Fruit fly (Drosophila melanogaster) whole organism, adult: ENCODE results near the gene CtIP.

Experiments used
- CG11617 ChIP-seq: fragments of 200-800 bp; sonication (Bioruptor generic); optimal IDR thresholded peaks from 2 replicates; lab custom pipeline; 2017; ENCODE audit warnings: mild to moderate bottlenecking, missing biosample characterization, missing genetic modification reagents, missing genetic modification characterization
- CG12768 ChIP-seq: fragments of 200-800 bp; sonication (Bioruptor generic); optimal IDR thresholded peaks from 2 replicates; lab custom pipeline; 2017; ENCODE audit warnings: missing biosample characterization, missing genetic modification characterization, mild to moderate bottlenecking, moderate library complexity, missing genetic modification reagents
- CG14711 ChIP-seq: fragments of 200-800 bp; sonication (Bioruptor generic); optimal IDR thresholded peaks from 2 replicates; lab custom pipeline; 2018; ENCODE audit warnings: missing biosample characterization, mild to moderate bottlenecking, missing genetic modification characterization, moderate library complexity
- CG1620 ChIP-seq: fragments of 200-800 bp; sonication (Bioruptor generic); optimal IDR thresholded peaks from 2 replicates; lab custom pipeline; 2016; ENCODE audit warnings: missing biosample characterization, missing genetic modification characterization
- CG33017 ChIP-seq: fragments of 200-800 bp; sonication (Bioruptor generic); optimal IDR thresholded peaks from 2 replicates; lab custom pipeline; 2018; ENCODE audit warnings: missing biosample characterization, mild to moderate bottlenecking, missing genetic modification characterization, moderate library complexity
- CG5204 ChIP-seq: fragments of 200-800 bp; sonication (Bioruptor generic); optimal IDR thresholded peaks from 2 replicates; lab custom pipeline; 2016; ENCODE audit warnings: missing biosample characterization, missing genetic modification characterization
- CG7045 ChIP-seq: fragments of 200-800 bp; sonication (Bioruptor generic); optimal IDR thresholded peaks from 2 replicates; lab custom pipeline; 2017; ENCODE audit warnings: missing biosample characterization, mild to moderate bottlenecking, missing genetic modification characterization
- CG7101 ChIP-seq: fragments of 200-800 bp; sonication (Bioruptor generic); optimal IDR thresholded peaks from 2 replicates; lab custom pipeline; 2018; ENCODE audit warnings: missing biosample characterization, mild to moderate bottlenecking, missing genetic modification characterization, moderate library complexity
- Clk ChIP-seq: fragments of 200-800 bp; sonication (Bioruptor generic); optimal IDR thresholded peaks from 2 replicates; lab custom pipeline; 2017; ENCODE audit warnings: missing biosample characterization, missing genetic modification characterization
- Crg-1 ChIP-seq: fragments of 200-800 bp; sonication (Bioruptor generic); optimal IDR thresholded peaks from 2 replicates; lab custom pipeline; 2016; ENCODE audit warnings: missing biosample characterization, missing genetic modification characterization
- Hr96 ChIP-seq: fragments of 200-800 bp; sonication (Bioruptor generic); optimal IDR thresholded peaks from 2 replicates; lab custom pipeline; 2016; ENCODE audit warnings: missing biosample characterization, missing genetic modification characterization
- Mnt ChIP-seq: fragments of 200-800 bp; sonication (Bioruptor generic); optimal IDR thresholded peaks from 2 replicates; lab custom pipeline; 2016; ENCODE audit warnings: missing biosample characterization, mild to moderate bottlenecking, missing genetic modification characterization
- bab1 ChIP-seq: fragments of 200-800 bp; sonication (Bioruptor generic); optimal IDR thresholded peaks from 3 replicates; lab custom pipeline; 2019; ENCODE audit warnings: missing biosample characterization, mild to moderate bottlenecking, missing genetic modification characterization, moderate library complexity
- cic ChIP-seq: fragments of 200-800 bp; sonication (Bioruptor generic); optimal IDR thresholded peaks from 2 replicates; lab custom pipeline; 2017; ENCODE audit warnings: missing biosample characterization, mild to moderate bottlenecking, missing genetic modification characterization, moderate library complexity
- cnc ChIP-seq, 2 experiments: fragments of >200 bp; optimal IDR thresholded peaks; 2 replicates each; lab custom pipeline; 2017
- kay ChIP-seq: fragments of 200-800 bp; sonication (Bioruptor generic); peaks from one replicate; lab custom pipeline; 2016; ENCODE audit warnings: missing biosample characterization, missing genetic modification characterization, borderline replicate concordance
- ovo ChIP-seq: fragments of 200-800 bp; sonication (Bioruptor generic); optimal IDR thresholded peaks from 2 replicates; lab custom pipeline; 2016; ENCODE audit warnings: missing biosample characterization, missing genetic modification characterization
- pad ChIP-seq: fragments of 200-800 bp; sonication (Bioruptor generic); optimal IDR thresholded peaks from 3 replicates; lab custom pipeline; 2017; ENCODE audit warnings: missing biosample characterization, missing genetic modification characterization, mild to moderate bottlenecking, moderate library complexity, missing genetic modification reagents
- tj ChIP-seq: fragments of 200-800 bp; sonication (Bioruptor generic); optimal IDR thresholded peaks from 3 replicates; lab custom pipeline; 2017; ENCODE audit warnings: missing biosample characterization, mild to moderate bottlenecking, missing genetic modification characterization, moderate library complexity
- toe ChIP-seq: fragments of 200-800 bp; sonication (Bioruptor generic); optimal IDR thresholded peaks from 2 replicates; lab custom pipeline; 2016; ENCODE audit warnings: missing biosample characterization, missing genetic modification characterization

Gene CtIP

dm6 chr3L:20441632-20442469 lies 5.8 kb downstream of the CtIP start, which contains the start of gene CG5910:
TSS of gene CG5910 (plus strand) at chr3L:20442419.
- TF ChIP-seq Clk (no peak), CG7045 (GFP tag; lab: Kevin White, UChicago) (peak; percentile 7), pad (GFP tag; lab: Kevin White, UChicago) (no peak), CG14711 (peak; percentile 18), Crg-1 (GFP tag; lab: Kevin White, UChicago) (no peak)

DNA sequence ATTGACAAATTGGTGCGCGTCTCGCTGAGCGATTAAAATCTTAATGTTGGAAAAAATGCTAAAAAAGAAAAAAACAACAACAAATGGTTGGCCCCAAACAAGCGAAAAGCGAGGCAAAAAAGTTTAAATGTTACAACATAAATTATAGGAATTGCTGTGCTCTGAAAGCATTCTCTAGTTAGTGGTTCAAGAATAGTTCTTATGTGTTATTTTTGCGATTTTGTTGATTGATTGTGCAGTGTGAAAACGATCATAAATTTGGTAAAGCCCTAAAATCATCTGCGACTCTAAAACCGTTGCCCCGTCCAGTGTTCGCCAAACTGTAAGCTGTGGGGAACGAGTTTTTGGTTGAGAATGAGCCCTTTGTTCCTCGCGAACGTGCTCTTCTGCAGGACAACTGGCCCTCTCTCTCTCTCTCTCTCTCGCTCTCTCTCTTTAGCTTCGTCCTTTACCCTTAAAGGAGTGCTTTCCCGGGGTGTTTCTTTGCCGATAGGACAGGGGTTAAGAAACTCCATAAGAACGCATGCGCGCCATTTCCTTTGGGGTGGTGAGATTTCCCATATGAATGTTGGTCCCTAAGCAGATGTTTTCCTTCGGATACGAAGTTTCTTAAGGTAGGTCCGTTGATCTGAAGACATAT lies 6.7 kb downstream of the CtIP start:
- TF ChIP-seq cic (GFP tag; lab: Kevin White, UChicago) (no peak), CG11617 (GFP tag; lab: Kevin White, UChicago) (no peak), pad (GFP tag; lab: Kevin White, UChicago) (no peak), toe (no peak), Mnt (GFP tag; lab: Kevin White, UChicago) (no peak), CG1620 (GFP tag; lab: Kevin White, UChicago) (no peak), CG14711 (no peak), CG7101 (tag; lab: Kevin White, UChicago) (no peak), CG5204 (GFP tag; lab: Kevin White, UChicago) (no peak), cnc (optimal IDR thresholded peaks at IDR 0.05; lab: Kevin White, UChicago) (no peak), Crg-1 (GFP tag; lab: Kevin White, UChicago) (no peak), bab1 (GFP tag; lab: Kevin White, UChicago) (no peak), ovo (no peak), kay (no peak), CG7045 (GFP tag; lab: Kevin White, UChicago) (no peak)

- TF ChIP-seq Mnt (GFP tag; lab: Kevin White, UChicago) (peak; percentile 57), CG7101 (tag; lab: Kevin White, UChicago) (peak; percentile 90), cic (GFP tag; lab: Kevin White, UChicago) (peak; percentile 9), kay (peak; percentile 86), CG14711 (peak; percentile 85), CG33017 (peak; percentile 89), toe (peak; percentile 8), Crg-1 (GFP tag; lab: Kevin White, UChicago) (peak; percentile 3), pad (GFP tag; lab: Kevin White, UChicago) (peak; percentile 41), Clk (peak; percentile 49), CG1620 (GFP tag; lab: Kevin White, UChicago) (peak; percentile 18), tj (peak; percentile 41), ovo (no peak), Hr96 (peak; percentile 61), bab1 (GFP tag; lab: Kevin White, UChicago) (peak; percentile 68), CG12768 (GFP tag; lab: Kevin White, UChicago) (peak; percentile 91), CG7045 (GFP tag; lab: Kevin White, UChicago) (peak; percentile 76), cnc (optimal IDR thresholded peaks at IDR 0.05; lab: Kevin White, UChicago) (no peak), CG5204 (GFP tag; lab: Kevin White, UChicago) (peak; percentile 32), CG11617 (GFP tag; lab: Kevin White, UChicago) (peak; percentile 88)
These were observed 8.9 kb downstream of the CtIP start for dm6 chr3L:20444815-20445519.

DNA sequence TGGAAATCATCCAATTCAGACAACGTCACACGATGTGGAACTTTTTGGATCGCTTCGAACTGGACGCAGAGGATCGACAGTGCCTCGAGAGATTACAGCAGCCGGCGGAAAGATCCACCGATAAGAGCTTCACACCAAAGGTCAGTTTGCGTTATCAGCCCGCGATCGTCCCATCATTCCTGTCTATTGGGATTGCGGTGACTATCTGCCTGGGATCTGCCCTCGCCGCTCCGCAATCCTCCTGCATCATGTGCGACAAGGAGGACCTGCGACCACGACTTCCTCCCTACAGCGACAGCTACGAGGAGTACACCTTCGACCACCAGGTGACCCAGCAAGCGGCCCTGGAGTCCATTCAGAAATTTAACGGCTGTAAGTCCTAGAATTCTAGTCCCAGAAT lies 10.0 kb downstream of the CtIP start:
- TF ChIP-seq cic (GFP tag; lab: Kevin White, UChicago) = peak; percentile 36
- TF ChIP-seq pad (GFP tag; lab: Kevin White, UChicago) = no peak
- TF ChIP-seq Mnt (GFP tag; lab: Kevin White, UChicago) = peak; percentile 34

dm6 chr3L:20447337-20447736 lies 11.3 kb downstream of the CtIP start:
- TF ChIP-seq CG7045 (GFP tag; lab: Kevin White, UChicago) (no peak), CG1620 (GFP tag; lab: Kevin White, UChicago) (no peak), CG33017 (no peak)

- TF ChIP-seq ovo = no peak
- TF ChIP-seq CG7101 (tag; lab: Kevin White, UChicago) = peak; percentile 35
- no peak for TF ChIP-seq tj
- no peak for TF ChIP-seq CG5204 (GFP tag; lab: Kevin White, UChicago)
- peak; percentile 4 for TF ChIP-seq CG11617 (GFP tag; lab: Kevin White, UChicago)
- TF ChIP-seq cnc (optimal IDR thresholded peaks at IDR 0.05; lab: Kevin White, UChicago) = no peak
- no peak for TF ChIP-seq CG33017
- TF ChIP-seq Clk = no peak
- peak; percentile 17 for TF ChIP-seq CG14711
- TF ChIP-seq kay = no peak
- no peak for TF ChIP-seq toe
- peak; percentile 4 for TF ChIP-seq CG12768 (GFP tag; lab: Kevin White, UChicago)
- no peak for TF ChIP-seq Hr96
- TF ChIP-seq cic (GFP tag; lab: Kevin White, UChicago) = no peak
- no peak for TF ChIP-seq Mnt (GFP tag; lab: Kevin White, UChicago)
These were observed 11.9 kb downstream of the CtIP start for dm6 chr3L:20447957-20448356.
